Worm (Caenorhabditis elegans): ENCODE measurements around the gene dsl-2.

DNA sequence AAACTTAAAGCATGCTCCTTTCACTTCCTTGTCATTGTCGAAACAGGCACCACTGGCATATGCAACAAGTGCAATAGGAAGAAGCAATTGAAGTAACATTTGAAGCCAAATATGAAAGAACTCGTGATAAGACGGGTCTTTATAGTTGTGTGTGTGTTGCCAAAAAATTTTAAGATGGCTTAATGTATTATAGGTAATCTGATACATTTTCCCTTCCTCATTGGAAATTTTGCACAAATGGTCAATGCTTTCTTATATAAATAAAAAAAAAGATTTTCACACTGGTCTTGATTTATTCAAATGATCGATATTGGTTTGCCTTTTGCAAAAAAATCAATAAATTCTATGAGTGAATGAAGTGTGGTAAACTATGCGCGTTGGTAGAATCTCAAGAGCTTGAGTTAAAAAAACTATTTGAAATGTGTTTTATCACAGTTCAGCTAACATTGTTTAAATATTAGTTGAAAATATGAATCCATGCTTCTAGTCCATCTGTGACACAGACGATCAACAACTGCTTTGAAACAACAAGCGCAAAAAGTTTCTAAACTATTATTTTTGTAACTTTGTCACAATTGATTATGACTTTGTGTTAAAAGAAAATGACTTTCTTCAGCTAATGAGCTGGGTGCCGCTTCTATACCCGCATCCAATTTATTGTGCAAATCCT lies 46.6 kb upstream of the dsl-2 start, which contains the start of the genes clec-166 and F38A1.6:
- TF ChIP-seq him-1 (tag; optimal IDR thresholded peaks at IDR 0.05) (no peak), W03F9.2 (tag; optimal IDR thresholded peaks at IDR 0.05) (no peak), dao-5 (tag; optimal IDR thresholded peaks at IDR 0.05) (no peak)

Measured in whole organism, L4/young adult.